Worm (Caenorhabditis elegans): ENCODE results near the gene flp-4.

The flp-4 gene

ce11 chrII:10025059-10025458 is 23.6 kb upstream of the flp-4 start (continued):
- TF ChIP-seq T26A8.4 (GFP tag; IDR thresholded peaks at IDR 0.05) (no peak), aha-1 (tag) (peak; percentile 45), daf-19 (GFP tag; conservative IDR thresholded peaks at IDR 0.05) (no peak)

ce11 chrII:10028195-10028594 is 20.5 kb upstream of the flp-4 start, which contains the start of gene F52H3.6:
Gene F52H3.6, minus strand, starts transcription at chrII:10028422.
- no peak for TF ChIP-seq ceh-20 (GFP tag; IDR thresholded peaks at IDR 0.05)
- no peak for TF ChIP-seq nhr-48 (tag; optimal IDR thresholded peaks at IDR 0.05)
- TF ChIP-seq arid-1 (GFP tag; conservative IDR thresholded peaks at IDR 0.05) = no peak
- no peak for TF ChIP-seq mep-1 (tag; optimal IDR thresholded peaks at IDR 0.05)
- TF ChIP-seq ztf-11 (tag; optimal IDR thresholded peaks at IDR 0.05) = no peak
- TF ChIP-seq nhr-25 (tag; optimal IDR thresholded peaks at IDR 0.05; ENCODE audit: borderline replicate concordance, insufficient read depth) = no peak
- TF ChIP-seq zip-2 (tag; optimal IDR thresholded peaks at IDR 0.05) = no peak
- no peak for TF ChIP-seq zfp-3 (GFP tag; conservative IDR thresholded peaks at IDR 0.05)
- peak; percentile 57 for TF ChIP-seq dve-1 (tag; optimal IDR thresholded peaks at IDR 0.05; ENCODE audit: insufficient read depth)
- no peak for TF ChIP-seq vab-7 (GFP tag; IDR thresholded peaks at IDR 0.05)
- no peak for TF ChIP-seq R02D3.7 (tag; optimal IDR thresholded peaks at IDR 0.05)
- TF ChIP-seq hlh-11 (tag; optimal IDR thresholded peaks at IDR 0.05) = peak; percentile 55
- TF ChIP-seq nhr-6 (tag; optimal IDR thresholded peaks at IDR 0.05) = no peak
- TF ChIP-seq T20F7.1 (GFP tag; optimal IDR thresholded peaks at IDR 0.05) = no peak
- TF ChIP-seq Y105C5A.15 (GFP tag; IDR thresholded peaks at IDR 0.05) = no peak
- no peak for TF ChIP-seq ZK337.2 (GFP tag; IDR thresholded peaks at IDR 0.05)
- no peak for TF ChIP-seq attf-4 (tag; optimal IDR thresholded peaks at IDR 0.05)
- no peak for TF ChIP-seq daf-16 (GFP tag; optimal IDR thresholded peaks at IDR 0.05)
- peak; percentile 97 for TF ChIP-seq daf-16 (tag; optimal IDR thresholded peaks at IDR 0.05)
- no peak for TF ChIP-seq daf-19 (GFP tag; conservative IDR thresholded peaks at IDR 0.05)
- no peak for TF ChIP-seq F49E8.2 (tag; optimal IDR thresholded peaks at IDR 0.05; ENCODE audit: borderline replicate concordance)
- no peak for TF ChIP-seq zfp-2 (tag; optimal IDR thresholded peaks at IDR 0.05)
- no peak for TF ChIP-seq egl-43 (GFP tag; IDR thresholded peaks at IDR 0.05)
- 0 out of 2 replicates have a peak, but pooled peaks have one; percentile 6 for TF ChIP-seq dmd-6 (GFP tag; IDR thresholded peaks at IDR 0.05)
- no peak for TF ChIP-seq nhr-76 (tag; optimal IDR thresholded peaks at IDR 0.05)
- TF ChIP-seq nhr-77 (tag; optimal IDR thresholded peaks at IDR 0.05) = peak; percentile 55
- TF ChIP-seq unc-62 (GFP tag; optimal IDR thresholded peaks at IDR 0.05 in 1 of 2) = no peak
- TF ChIP-seq unc-62 (tag; optimal IDR thresholded peaks at IDR 0.05) = no peak
- TF ChIP-seq hlh-30 (tag; optimal IDR thresholded peaks at IDR 0.05; ENCODE audit: insufficient read depth) = peak; percentile 54
- TF ChIP-seq tra-1 (GFP tag; IDR thresholded peaks at IDR 0.05) = no peak
- TF ChIP-seq ceh-28 (tag; optimal IDR thresholded peaks at IDR 0.05) = no peak
- no peak for TF ChIP-seq Y75B8A.6 (GFP tag; IDR thresholded peaks at IDR 0.05)
- no peak for TF ChIP-seq aha-1 (tag)
- no peak for TF ChIP-seq saeg-2 (GFP tag; IDR thresholded peaks at IDR 0.05)
- no peak for TF ChIP-seq pha-4 (GFP tag; IDR thresholded peaks at IDR 0.05)
- TF ChIP-seq pha-4 (tag; optimal IDR thresholded peaks at IDR 0.05) = peak; percentile 17
- TF ChIP-seq hif-1 (tag; optimal IDR thresholded peaks at IDR 0.05) = peak in 1 of 2 experiments; percentile 21
- no peak for TF ChIP-seq lin-13 (GFP tag; optimal IDR thresholded peaks at IDR 0.05)
- TF ChIP-seq lir-3 (tag; optimal IDR thresholded peaks at IDR 0.05) = no peak
- no peak for TF ChIP-seq ceh-44 (GFP tag; IDR thresholded peaks at IDR 0.05)
- no peak for TF ChIP-seq ama-1 (optimal IDR thresholded peaks at IDR 0.05)
- no peak for TF ChIP-seq ces-1 (GFP tag; optimal IDR thresholded peaks at IDR 0.05)
- TF ChIP-seq unc-39 (tag; optimal IDR thresholded peaks at IDR 0.05) = no peak
- no peak for TF ChIP-seq hmg-1.1 (GFP tag; IDR thresholded peaks at IDR 0.05)
- no peak for TF ChIP-seq spr-1 (tag; optimal IDR thresholded peaks at IDR 0.05)
- TF ChIP-seq T26A8.4 (GFP tag; IDR thresholded peaks at IDR 0.05) = no peak
- TF ChIP-seq nhr-28 (tag; optimal IDR thresholded peaks at IDR 0.05) = peak; percentile 9
- no peak for TF ChIP-seq zip-11 (GFP tag; IDR thresholded peaks at IDR 0.05)

Data from whole organism, L4 larva.